Worm (Caenorhabditis elegans): ENCODE results near the gene fbxa-30.

DNA sequence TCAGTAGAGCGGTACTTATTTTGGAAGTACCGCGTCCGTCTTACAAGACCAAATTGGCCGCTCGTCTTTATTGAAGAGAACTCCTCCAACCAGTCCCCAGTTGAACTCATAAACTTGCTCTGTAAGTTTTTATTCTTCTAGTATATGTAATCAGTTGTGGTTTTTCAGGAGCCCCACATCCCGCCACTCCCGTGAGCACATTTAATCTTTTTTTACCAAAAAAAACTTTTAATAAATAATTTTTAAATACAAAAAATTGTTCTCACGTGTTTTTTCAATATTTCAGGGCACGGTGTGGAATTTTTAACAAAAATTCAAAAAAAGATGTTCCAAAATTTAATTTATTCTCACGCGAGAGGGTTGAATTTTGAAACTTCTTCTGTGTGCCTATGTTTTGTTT is 49.1 kb upstream of the fbxa-30 start, which contains the start of gene fbxa-14:
- no peak for TF ChIP-seq lsy-2 (tag; optimal IDR thresholded peaks at IDR 0.05)
- no peak for TF ChIP-seq nhr-12 (tag; optimal IDR thresholded peaks at IDR 0.05)
- no peak for TF ChIP-seq ztf-11 (tag; optimal IDR thresholded peaks at IDR 0.05)
- no peak for TF ChIP-seq zag-1 (tag; optimal IDR thresholded peaks at IDR 0.05)
- no peak for TF ChIP-seq nhr-237 (tag; optimal IDR thresholded peaks at IDR 0.05)
- TF ChIP-seq lin-11 (tag; optimal IDR thresholded peaks at IDR 0.05): no peak
- no peak for TF ChIP-seq nhr-11 (tag; optimal IDR thresholded peaks at IDR 0.05)
